Worm (Caenorhabditis elegans) whole organism, L4 larva: Measurements from ENCODE around the gene srx-134.

ENCODE experiments used
- F10B5.3 ChIP-seq: sonication (generic microtip); optimal IDR thresholded peaks from 2 replicates; lab custom pipeline; 2016; ENCODE audit warnings: mild to moderate bottlenecking, missing genetic modification characterization, missing compliant biosample characterization
- T26A8.4 ChIP-seq: fragments of 200-800 bp; sonication (Bioruptor generic); IDR thresholded peaks from 2 replicates; pipeline ENCODE4 v1.3.6; 2022; ENCODE audit warnings: missing genetic modification characterization, missing compliant biosample characterization
- arid-1 ChIP-seq: fragments of 200-800 bp; sonication (Bioruptor generic); conservative IDR thresholded peaks from 2 replicates; pipeline ENCODE4 v1.3.6; 2022; ENCODE audit warnings: missing genetic modification reagents, missing genetic modification characterization, missing compliant biosample characterization
- fos-1 ChIP-seq: fragments of 150-350 bp; optimal IDR thresholded peaks from 2 replicates; lab custom pipeline; 2014; ENCODE audit warnings: missing biosample characterization, missing genetic modification characterization
- lin-39 ChIP-seq: fragments of 150-350 bp; optimal IDR thresholded peaks from 2 replicates; lab custom pipeline; 2014; ENCODE audit warnings: missing biosample characterization, missing genetic modification reagents, missing genetic modification characterization
- nhr-77 ChIP-seq: fragments of 150-350 bp; optimal IDR thresholded peaks from 2 replicates; lab custom pipeline; 2014; ENCODE audit warnings: missing biosample characterization, missing genetic modification characterization
- tra-1 ChIP-seq: fragments of 200-800 bp; sonication (Bioruptor generic); IDR thresholded peaks from 2 replicates; pipeline ENCODE4 v1.3.6; 2022; ENCODE audit warnings: missing genetic modification reagents, missing genetic modification characterization, missing compliant biosample characterization
- unc-62 ChIP-seq, 3 experiments: fragments of 150-350 bp in 1 of 3; sonication (generic microtip); optimal IDR thresholded peaks in 2 of 3; peaks in 1 of 3; 1 replicate in 1 of 3; 2 replicates in 2 of 3; lab custom pipeline; 2014 to 2017; ENCODE audit warnings: missing biosample characterization in 3 of 3, missing genetic modification characterization in 3 of 3, missing genetic modification reagents in 3 of 3, missing genotype in 1 of 3

DNA sequence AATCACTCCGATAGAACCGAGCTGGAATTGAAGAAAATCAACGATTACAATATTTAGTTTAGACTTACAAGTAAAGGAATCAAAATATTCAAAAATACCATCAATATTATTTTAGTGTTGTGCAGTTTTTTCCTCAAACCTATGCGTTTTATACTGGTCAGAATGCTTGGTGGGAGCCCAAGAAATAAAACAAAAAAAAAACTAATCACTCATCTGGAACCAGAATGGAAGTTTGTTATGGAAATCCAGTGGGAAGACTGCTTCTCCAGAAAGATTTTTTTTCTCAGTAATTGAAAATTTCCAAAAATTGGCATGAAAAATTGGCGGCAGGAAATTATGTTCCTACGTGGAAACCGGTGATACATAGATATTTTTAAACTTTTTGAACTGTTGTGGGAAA, at the start of gene srx-134:
- TF ChIP-seq nhr-77: no peak
- TF ChIP-seq fos-1 (tag; lab: Kevin White, UChicago): no peak
- no peak for TF ChIP-seq lin-39
- TF ChIP-seq tra-1 (GFP tag; lab: Robert Waterston, UW): no peak
- TF ChIP-seq F10B5.3 (tag; lab: Kevin White, UChicago): no peak
- no peak for TF ChIP-seq unc-62 (GFP tag; optimal IDR thresholded peaks at IDR 0.05 in 1 of 2; lab: Kevin White, UChicago)
- TF ChIP-seq unc-62 (tag; optimal IDR thresholded peaks at IDR 0.05; lab: Kevin White, UChicago): no peak
- no peak for TF ChIP-seq T26A8.4 (GFP tag; lab: Robert Waterston, UW)
- TF ChIP-seq arid-1 (GFP tag; lab: Robert Waterston, UW): no peak
